Fruit fly (Drosophila melanogaster) whole organism, embryonic: ENCODE data around the gene CG11768.

Experiments
- Antp ChIP-seq: fragments of 200-800 bp; sonication (Bioruptor generic); optimal IDR thresholded peaks from 3 replicates; lab custom pipeline; 2016; ENCODE audit warnings: missing biosample characterization, missing genetic modification characterization
- Bgb ChIP-seq: fragments of 200-800 bp; sonication (Bioruptor generic); IDR thresholded peaks from 2 replicates; pipeline ENCODE4 v1.3.6; 2022; ENCODE audit warnings: missing biosample characterization, missing genetic modification characterization; ENCODE audit not compliant: partially characterized antibody
- CG10462 ChIP-seq: fragments of 200-800 bp; sonication (Bioruptor generic); optimal IDR thresholded peaks from 2 replicates; lab custom pipeline; 2016; ENCODE audit warnings: missing biosample characterization, missing genetic modification characterization
- CG11560 ChIP-seq: fragments of 200-800 bp; sonication (Bioruptor generic); IDR thresholded peaks from 3 replicates; pipeline ENCODE4 v1.3.6; 2022; ENCODE audit warnings: missing biosample characterization, missing genetic modification characterization
- CG12071 ChIP-seq: fragments of 200-800 bp; sonication (Bioruptor generic); optimal IDR thresholded peaks from 3 replicates; lab custom pipeline; 2018; ENCODE audit warnings: missing biosample characterization, mild to moderate bottlenecking, missing genetic modification characterization
- CG12155 ChIP-seq: fragments of 200-800 bp; sonication (Bioruptor generic); optimal IDR thresholded peaks from 3 replicates; lab custom pipeline; 2016; ENCODE audit warnings: missing biosample characterization, missing genetic modification characterization
- CG13287 ChIP-seq: fragments of 200-800 bp; sonication (Bioruptor generic); IDR thresholded peaks from 2 replicates; pipeline ENCODE4 v1.3.6; 2022; ENCODE audit warnings: missing biosample characterization, missing genetic modification characterization; ENCODE audit not compliant: partially characterized antibody
- CG13775 ChIP-seq: fragments of 200-800 bp; sonication (Bioruptor generic); optimal IDR thresholded peaks from 3 replicates; lab custom pipeline; 2017; ENCODE audit warnings: missing biosample characterization, mild to moderate bottlenecking, missing genetic modification characterization
- CG14441 ChIP-seq: fragments of 200-800 bp; sonication (Bioruptor generic); IDR thresholded peaks from 2 replicates; pipeline ENCODE4 v1.3.6; 2022; ENCODE audit warnings: missing biosample characterization, missing genetic modification characterization
- CG14710 ChIP-seq: fragments of 200-800 bp; sonication (Bioruptor generic); optimal IDR thresholded peaks from 3 replicates; lab custom pipeline; 2019; ENCODE audit warnings: missing biosample characterization, mild to moderate bottlenecking, missing genetic modification characterization, moderate library complexity
- CG15073 ChIP-seq: fragments of 200-800 bp; sonication (Bioruptor generic); optimal IDR thresholded peaks from 2 replicates; lab custom pipeline; 2016; ENCODE audit warnings: missing biosample characterization, missing genetic modification characterization
- CG16813 ChIP-seq: fragments of 200-800 bp; sonication (Bioruptor generic); IDR thresholded peaks from 3 replicates; pipeline ENCODE4 v1.3.6; 2022; ENCODE audit warnings: missing biosample characterization, missing genetic modification characterization; ENCODE audit not compliant: partially characterized antibody
- CG17385 ChIP-seq: fragments of 200-800 bp; sonication (Bioruptor generic); optimal IDR thresholded peaks from 3 replicates; lab custom pipeline; 2018; ENCODE audit warnings: missing biosample characterization, mild to moderate bottlenecking, missing genetic modification characterization
- CG1792 ChIP-seq: fragments of 200-800 bp; sonication (Bioruptor generic); optimal IDR thresholded peaks from 2 replicates; lab custom pipeline; 2016; ENCODE audit warnings: missing biosample characterization, missing genetic modification characterization
- CG2116 ChIP-seq: fragments of 200-800 bp; sonication (Bioruptor generic); optimal IDR thresholded peaks from 3 replicates; lab custom pipeline; 2018; ENCODE audit warnings: missing biosample characterization, mild to moderate bottlenecking, missing genetic modification characterization
- CG3995 ChIP-seq: fragments of 200-800 bp; sonication (Bioruptor generic); optimal IDR thresholded peaks from 3 replicates; lab custom pipeline; 2016; ENCODE audit warnings: missing biosample characterization, missing genetic modification characterization
- CG4328 ChIP-seq: fragments of 200-800 bp; sonication (Bioruptor generic); optimal IDR thresholded peaks from 3 replicates; lab custom pipeline; 2017; ENCODE audit warnings: missing biosample characterization, missing genetic modification reagents, missing genetic modification characterization
- CG4617 ChIP-seq: fragments of 200-800 bp; sonication (Bioruptor generic); optimal IDR thresholded peaks from 3 replicates; lab custom pipeline; 2016; ENCODE audit warnings: missing biosample characterization, missing genetic modification characterization, borderline replicate concordance
- CG5953 ChIP-seq: fragments of 200-800 bp; sonication (Bioruptor generic); IDR thresholded peaks from 2 replicates; pipeline ENCODE4 v1.3.6; 2022; ENCODE audit warnings: missing biosample characterization, missing genetic modification characterization
- CG6683 ChIP-seq: fragments of 200-800 bp; sonication (Bioruptor generic); optimal IDR thresholded peaks from 2 replicates; lab custom pipeline; 2017; ENCODE audit warnings: missing biosample characterization, mild to moderate bottlenecking, missing genetic modification characterization, missing genetic modification reagents
- CG7372 ChIP-seq: fragments of 200-800 bp; sonication (Bioruptor generic); IDR thresholded peaks from 2 replicates; pipeline ENCODE4 v1.3.6; 2022; ENCODE audit warnings: missing biosample characterization, missing genetic modification characterization
- CG7556 ChIP-seq: fragments of 200-800 bp; sonication (Bioruptor generic); optimal IDR thresholded peaks from 2 replicates; lab custom pipeline; 2017; ENCODE audit warnings: missing biosample characterization, mild to moderate bottlenecking, missing genetic modification characterization
- CG9797 ChIP-seq: fragments of 200-800 bp; sonication (Bioruptor generic); optimal IDR thresholded peaks from 3 replicates; lab custom pipeline; 2018; ENCODE audit warnings: missing biosample characterization, mild to moderate bottlenecking, missing genetic modification characterization
- CoRest ChIP-seq: fragments of 200-800 bp; sonication (Bioruptor generic); optimal IDR thresholded peaks from 3 replicates; lab custom pipeline; 2018; ENCODE audit warnings: missing biosample characterization, mild to moderate bottlenecking, missing genetic modification characterization, moderate library complexity
- Dip2 ChIP-seq: fragments of 200-800 bp; sonication (Bioruptor generic); IDR thresholded peaks from 2 replicates; pipeline ENCODE4 v1.3.6; 2022; ENCODE audit warnings: missing biosample characterization, missing genetic modification characterization
- Drgx ChIP-seq: fragments of 200-800 bp; sonication (Bioruptor generic); IDR thresholded peaks from 2 replicates; pipeline ENCODE4 v1.3.6; 2022; ENCODE audit warnings: missing biosample characterization, missing genetic modification characterization
- E2f2 ChIP-seq: fragments of 200-800 bp; sonication (Bioruptor generic); IDR thresholded peaks from 2 replicates; pipeline ENCODE4 v1.3.6; 2022; ENCODE audit warnings: missing biosample characterization, missing genetic modification characterization
- Ets97D ChIP-seq: fragments of 200-800 bp; sonication (Bioruptor generic); optimal IDR thresholded peaks from 3 replicates; lab custom pipeline; 2016; ENCODE audit warnings: missing biosample characterization, missing genetic modification characterization
- MTF-1 ChIP-seq: fragments of 200-800 bp; sonication (Bioruptor generic); optimal IDR thresholded peaks from 2 replicates; lab custom pipeline; 2018; ENCODE audit warnings: missing biosample characterization, mild to moderate bottlenecking, missing genetic modification characterization, borderline replicate concordance
- Mad ChIP-seq: fragments of 200-800 bp; sonication (Bioruptor generic); optimal IDR thresholded peaks from 2 replicates; lab custom pipeline; 2016; ENCODE audit warnings: missing biosample characterization, missing genetic modification characterization
- Mrtf ChIP-seq: fragments of 200-800 bp; sonication (Bioruptor generic); IDR thresholded peaks from 3 replicates; pipeline ENCODE4 v1.3.6; 2022; ENCODE audit warnings: missing biosample characterization, missing genetic modification characterization
- Opbp ChIP-seq: fragments of 200-800 bp; sonication (Bioruptor generic); IDR thresholded peaks from 3 replicates; pipeline ENCODE4 v1.3.6; 2022; ENCODE audit warnings: missing biosample characterization, missing genetic modification characterization; ENCODE audit not compliant: partially characterized antibody
- Ptx1 ChIP-seq: fragments of 200-800 bp; sonication (Bioruptor generic); IDR thresholded peaks from 2 replicates; pipeline ENCODE4 v1.3.6; 2022; ENCODE audit warnings: missing biosample characterization, missing genetic modification characterization
- Sry-β ChIP-seq: fragments of 200-800 bp; sonication (Bioruptor generic); optimal IDR thresholded peaks from 2 replicates; lab custom pipeline; 2018; ENCODE audit warnings: missing biosample characterization, mild to moderate bottlenecking, missing genetic modification characterization, moderate library complexity
- YL-1 ChIP-seq: fragments of 200-800 bp; sonication (Bioruptor generic); optimal IDR thresholded peaks from 3 replicates; lab custom pipeline; 2017; ENCODE audit warnings: missing biosample characterization, mild to moderate bottlenecking, missing genetic modification characterization
- bab2 ChIP-seq: fragments of 200-800 bp; sonication (Bioruptor generic); optimal IDR thresholded peaks from 2 replicates; lab custom pipeline; 2016; ENCODE audit warnings: missing biosample characterization, missing genetic modification characterization
- bsh ChIP-seq, 2 experiments: fragments of 200-800 bp; sonication (Bioruptor generic); optimal IDR thresholded peaks; 2 replicates each; lab custom pipeline; 2017 to 2018; ENCODE audit warnings: mild to moderate bottlenecking in 2 of 2, missing biosample characterization in 2 of 2, missing genetic modification characterization in 2 of 2, moderate library complexity in 1 of 2
- ci ChIP-seq: fragments of 200-800 bp; sonication (Bioruptor generic); IDR thresholded peaks from 3 replicates; pipeline ENCODE4 v1.3.6; 2022; ENCODE audit warnings: missing biosample characterization, missing genetic modification characterization
- corto ChIP-seq: fragments of 200-800 bp; sonication (Bioruptor generic); optimal IDR thresholded peaks from 2 replicates; lab custom pipeline; 2016; ENCODE audit warnings: missing biosample characterization, mild to moderate bottlenecking, missing genetic modification characterization, moderate library complexity
- crol ChIP-seq: fragments of 200-800 bp; sonication (Bioruptor generic); IDR thresholded peaks from 2 replicates; pipeline ENCODE4 v1.3.6; 2022; ENCODE audit warnings: missing biosample characterization, missing genetic modification characterization
- ftz-f1 ChIP-seq: fragments of 200-800 bp; sonication (Bioruptor generic); optimal IDR thresholded peaks from 2 replicates; lab custom pipeline; 2016; ENCODE audit warnings: missing biosample characterization, missing genetic modification characterization
- gfzf ChIP-seq: fragments of 200-800 bp; sonication (Bioruptor generic); optimal IDR thresholded peaks from 2 replicates; lab custom pipeline; 2016; ENCODE audit warnings: missing biosample characterization, mild to moderate bottlenecking, missing genetic modification characterization, moderate library complexity
- lbe ChIP-seq: fragments of 200-800 bp; sonication (Bioruptor generic); optimal IDR thresholded peaks from 2 replicates; lab custom pipeline; 2016; ENCODE audit warnings: missing biosample characterization, mild to moderate bottlenecking, missing genetic modification characterization
- nmo ChIP-seq: fragments of 200-800 bp; sonication (Bioruptor generic); optimal IDR thresholded peaks from 2 replicates; lab custom pipeline; 2018; ENCODE audit warnings: missing biosample characterization, mild to moderate bottlenecking, missing genetic modification characterization, moderate library complexity
- pzg ChIP-seq: fragments of 200-800 bp; sonication (Bioruptor generic); optimal IDR thresholded peaks from 3 replicates; lab custom pipeline; 2018; ENCODE audit warnings: missing biosample characterization, mild to moderate bottlenecking, missing genetic modification characterization, moderate library complexity
- schlank ChIP-seq: fragments of 200-800 bp; sonication (Bioruptor generic); optimal IDR thresholded peaks from 2 replicates; lab custom pipeline; 2018; ENCODE audit warnings: missing biosample characterization, mild to moderate bottlenecking, missing genetic modification characterization
- stwl ChIP-seq: fragments of 200-800 bp; sonication (Bioruptor generic); optimal IDR thresholded peaks from 3 replicates; lab custom pipeline; 2018; ENCODE audit warnings: missing biosample characterization, mild to moderate bottlenecking, missing genetic modification characterization, moderate library complexity
- unc-4 ChIP-seq: fragments of 200-800 bp; sonication (Bioruptor generic); IDR thresholded peaks from 2 replicates; pipeline ENCODE4 v1.3.6; 2022; ENCODE audit warnings: missing biosample characterization, missing genetic modification characterization; ENCODE audit not compliant: partially characterized antibody
- zfh1 ChIP-seq: fragments of 200-800 bp; sonication (Bioruptor generic); IDR thresholded peaks from 3 replicates; pipeline ENCODE4 v1.3.6; 2022; ENCODE audit warnings: missing biosample characterization, missing genetic modification characterization

Gene CG11768

dm6 chr3R:8715851-8716550, 52.0 kb downstream of the CG11768 start, which contains the start of gene TMEM216 (continued):
- peak; percentile 85; the same call in 2 of the 3 replicates for TF ChIP-seq CG11560
- peak; percentile 44 for TF ChIP-seq Sry-β (GFP tag; lab: Kevin White, UChicago)
- peak; percentile 25 for TF ChIP-seq Mad (GFP tag; lab: Kevin White, UChicago)
- TF ChIP-seq Drgx (GFP tag; lab: Robert Waterston, UW) = no peak
- no peak for TF ChIP-seq CG1792 (GFP tag; lab: Kevin White, UChicago)
- peak; percentile 91 for TF ChIP-seq E2f2
- peak; percentile 60 for TF ChIP-seq CG14710 (tag; lab: Kevin White, UChicago)
- TF ChIP-seq CG4328 = no peak
- TF ChIP-seq zfh1 (GFP tag; lab: Robert Waterston, UW) = no peak
- no peak for TF ChIP-seq CG15073
- no peak for TF ChIP-seq schlank (tag; lab: Kevin White, UChicago)
- TF ChIP-seq Mrtf (GFP tag; lab: Robert Waterston, UW) = no peak
- peak; percentile 30; the same call in 1 of the 2 replicates for TF ChIP-seq Bgb (GFP tag; lab: Robert Waterston, UW)
- TF ChIP-seq CG6683 = no peak
- no peak for TF ChIP-seq CG7556
- no peak for TF ChIP-seq CG12071 (GFP tag; lab: Kevin White, UChicago)
- TF ChIP-seq CG14441 (GFP tag; lab: Robert Waterston, UW) = no peak
- 0 out of 3 replicates have a peak, but pooled peaks have one; percentile 5 for TF ChIP-seq Opbp (GFP tag; lab: Robert Waterston, UW)
- TF ChIP-seq pzg (GFP tag; lab: Kevin White, UChicago) = peak; percentile 82
- TF ChIP-seq unc-4 (GFP tag; lab: Robert Waterston, UW) = peak; percentile 49; the same call in 1 of the 2 replicates
- no peak for TF ChIP-seq CG13775 (GFP tag; lab: Kevin White, UChicago)
- TF ChIP-seq Dip2 (GFP tag; lab: Robert Waterston, UW) = no peak
- peak; percentile 82 for TF ChIP-seq crol (GFP tag; lab: Robert Waterston, UW)
- TF ChIP-seq gfzf = peak; percentile 94
- TF ChIP-seq CG3995 = peak; percentile 82
- TF ChIP-seq stwl = peak; percentile 73
- peak; percentile 4 for TF ChIP-seq CG12155 (GFP tag; lab: Kevin White, UChicago)
- no peak for TF ChIP-seq bab2 (GFP tag; lab: Kevin White, UChicago)
- peak; percentile 85 for TF ChIP-seq CG17385 (GFP tag; lab: Kevin White, UChicago)
- TF ChIP-seq nmo = peak; percentile 10
- peak; percentile 25 for TF ChIP-seq MTF-1 (GFP tag; lab: Kevin White, UChicago)
- no peak for TF ChIP-seq CG5953
- TF ChIP-seq CG10462 (GFP tag; lab: Kevin White, UChicago) = no peak
- no peak for TF ChIP-seq CG7372 (GFP tag; lab: Robert Waterston, UW)
- TF ChIP-seq Ptx1 = no peak
- TF ChIP-seq ftz-f1 = no peak
- peak; percentile 49; the same call in 2 of the 3 replicates for TF ChIP-seq CG16813
- TF ChIP-seq CG9797 (GFP tag; lab: Kevin White, UChicago) = peak; percentile 88
- TF ChIP-seq Antp (GFP tag; lab: Kevin White, UChicago) = no peak
- TF ChIP-seq ci (GFP tag; lab: Robert Waterston, UW) = peak; percentile 44; the same call in 2 of the 3 replicates
- TF ChIP-seq Ets97D (GFP tag; lab: Kevin White, UChicago) = peak; percentile 77
- TF ChIP-seq CG4617 = peak; percentile 46
- no peak for TF ChIP-seq corto
- peak; percentile 50 for TF ChIP-seq CoRest (tag; lab: Kevin White, UChicago)
- TF ChIP-seq YL-1 (GFP tag; lab: Kevin White, UChicago) = peak; percentile 90
- peak; percentile 80 for TF ChIP-seq CG2116 (GFP tag; lab: Kevin White, UChicago)
- TF ChIP-seq lbe (GFP tag; lab: Kevin White, UChicago) = peak; percentile 11
- TF ChIP-seq CG13287 = peak; percentile 73
- peak in 1 of 2 experiments; percentile 15 for TF ChIP-seq bsh (GFP tag; optimal IDR thresholded peaks at IDR 0.05; lab: Kevin White, UChicago)
